Worm (Caenorhabditis elegans): ENCODE measurements around the gene nlp-24.

nlp-24 gene

DNA sequence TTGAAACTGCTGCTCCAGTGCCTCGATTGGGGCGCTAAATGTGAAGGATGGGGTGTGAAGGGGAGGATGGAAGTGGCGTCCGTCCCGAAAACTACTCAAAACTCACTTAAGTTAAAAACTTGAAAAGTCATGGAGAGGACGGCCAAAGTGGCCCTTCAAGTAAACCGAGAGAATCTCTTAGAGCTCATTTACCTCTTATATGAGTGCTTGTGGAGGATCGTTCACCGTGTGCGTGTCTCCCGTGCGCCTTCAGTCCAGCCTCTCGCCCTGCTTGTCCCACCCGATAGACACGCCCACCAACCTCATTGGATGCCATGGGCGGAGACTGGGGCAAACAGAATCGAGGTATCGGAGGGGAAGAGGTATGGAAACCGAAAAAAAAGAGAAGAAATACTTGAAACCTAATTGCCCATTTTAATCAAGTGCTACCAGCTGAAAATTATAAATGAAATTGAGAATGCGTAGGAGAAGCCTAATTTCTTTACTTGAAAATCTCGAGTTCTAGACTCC lies 48.8 kb downstream of the nlp-24 start, which contains the start of gene ceh-27:
ceh-27 (minus strand) TSS at position 228 of the 510 bp plus-strand sequence.
- TF ChIP-seq fkh-10 (GFP tag; optimal IDR thresholded peaks at IDR 0.05) (peak; percentile 52), D1046.2 (GFP tag; IDR thresholded peaks at IDR 0.05) (no peak), mep-1 (tag; optimal IDR thresholded peaks at IDR 0.05) (no peak), lim-7 (GFP tag; IDR thresholded peaks at IDR 0.05) (0 out of 2 replicates have a peak, but pooled peaks have one; percentile 10), nhr-48 (tag; optimal IDR thresholded peaks at IDR 0.05) (no peak), hif-1 (tag; optimal IDR thresholded peaks at IDR 0.05) (no peak)
